Fruit fly (Drosophila melanogaster) whole organism, embryonic: ENCODE measurements around the gene InR.

Source experiments
- Kr ChIP-seq: fragments of 200-800 bp; sonication (Bioruptor generic); optimal IDR thresholded peaks from 2 replicates; lab custom pipeline; 2017; ENCODE audit warnings: missing biosample characterization, mild to moderate bottlenecking, missing genetic modification characterization
- Poxn ChIP-seq: fragments of 200-800 bp; sonication (Bioruptor generic); IDR thresholded peaks from 2 replicates; pipeline ENCODE4 v1.3.6; 2022; ENCODE audit warnings: missing biosample characterization, missing genetic modification characterization
- nerfin-2 ChIP-seq: fragments of 200-800 bp; sonication (Bioruptor generic); IDR thresholded peaks from 2 replicates; pipeline ENCODE4 v1.3.6; 2022; ENCODE audit warnings: missing biosample characterization, missing genetic modification characterization; ENCODE audit not compliant: partially characterized antibody
- yki ChIP-seq: fragments of >200 bp; optimal IDR thresholded peaks from 3 replicates; lab custom pipeline; 2018
- zfh1 ChIP-seq: fragments of 200-800 bp; sonication (Bioruptor generic); IDR thresholded peaks from 3 replicates; pipeline ENCODE4 v1.3.6; 2022; ENCODE audit warnings: missing biosample characterization, missing genetic modification characterization

DNA sequence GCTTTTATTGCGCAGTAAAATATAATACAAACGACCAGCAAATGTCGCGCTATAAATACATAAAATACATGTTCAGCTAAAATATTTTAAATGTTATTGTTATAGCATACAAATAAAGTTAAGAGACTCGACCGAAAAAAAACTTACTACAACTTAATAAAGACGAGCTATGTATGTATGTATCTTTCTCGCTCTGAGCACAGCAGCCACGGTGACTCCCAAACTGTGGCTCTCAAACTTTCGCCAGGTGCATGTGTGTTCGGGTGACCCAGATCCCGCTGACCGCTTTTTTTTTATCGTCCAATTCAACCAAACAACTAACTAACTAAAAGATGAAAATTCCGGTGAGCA lies 37.0 kb downstream of the InR start:
- TF ChIP-seq yki (no peak), nerfin-2 (0 out of 2 replicates have a peak, but pooled peaks have one; percentile 17), Poxn (GFP tag; lab: Robert Waterston, UW) (no peak), zfh1 (peak; percentile 38; the same call in 1 of the 3 replicates), Kr (GFP tag; lab: Kevin White, UChicago) (no peak)
